Fruit fly (Drosophila melanogaster) whole organism, pupa: ENCODE results near the gene NimB5.

ENCODE experiments used
- CG8301 ChIP-seq: fragments of 200-800 bp; sonication (Bioruptor generic); optimal IDR thresholded peaks from 2 replicates; lab custom pipeline; 2018; ENCODE audit warnings: missing biosample characterization, mild to moderate bottlenecking, missing genetic modification characterization
- EcR ChIP-seq: fragments of 200-800 bp; sonication (Bioruptor generic); optimal IDR thresholded peaks from 3 replicates; lab custom pipeline; 2019; ENCODE audit warnings: missing biosample characterization, missing genetic modification characterization, mild to moderate bottlenecking, moderate library complexity, missing genetic modification reagents

DNA sequence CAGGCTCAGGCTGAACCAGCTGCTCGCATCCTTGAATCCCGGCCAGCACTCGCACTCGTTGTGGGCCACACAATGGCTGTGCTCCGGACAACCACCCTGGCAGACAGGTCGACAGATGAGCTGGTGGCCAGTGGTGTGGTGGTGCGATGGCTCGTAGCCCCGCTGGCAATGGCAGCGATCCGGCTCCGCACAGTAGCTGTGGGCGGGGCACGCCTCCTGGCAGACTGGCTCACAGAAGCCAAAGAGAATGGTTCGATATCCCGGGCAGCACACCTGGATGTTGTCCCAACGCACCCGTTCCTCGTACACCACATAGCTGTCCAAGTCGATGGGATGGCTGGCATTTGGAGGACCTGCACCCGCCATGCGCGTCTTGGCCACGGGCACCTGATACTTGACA is 49.7 kb downstream of the NimB5 start:
- TF ChIP-seq EcR (GFP tag; lab: Kevin White, UChicago) (no peak), CG8301 (no peak)
